Fruit fly (Drosophila melanogaster) whole organism, embryonic: ENCODE measurements around the gene CG15449.

Experiments used
- Awh ChIP-seq: fragments of 200-800 bp; sonication (Bioruptor generic); IDR thresholded peaks from 2 replicates; pipeline ENCODE4, ENCODE4 v1.3.6; 2022; ENCODE audit warnings: missing biosample characterization, missing genetic modification characterization
- BtbVII ChIP-seq: fragments of 200-800 bp; sonication (Bioruptor generic); optimal IDR thresholded peaks from 3 replicates; lab custom pipeline; 2017; ENCODE audit warnings: missing biosample characterization, mild to moderate bottlenecking, missing genetic modification characterization
- CG10543 ChIP-seq: fragments of 200-800 bp; sonication (Bioruptor generic); optimal IDR thresholded peaks from 3 replicates; lab custom pipeline; 2017; ENCODE audit warnings: missing biosample characterization, mild to moderate bottlenecking, missing genetic modification characterization, moderate library complexity
- CG12155 ChIP-seq: fragments of 200-800 bp; sonication (Bioruptor generic); optimal IDR thresholded peaks from 3 replicates; lab custom pipeline; 2016; ENCODE audit warnings: missing biosample characterization, missing genetic modification characterization
- CG12659 ChIP-seq: fragments of 200-800 bp; sonication (Bioruptor generic); optimal IDR thresholded peaks from 3 replicates; lab custom pipeline; 2017; ENCODE audit warnings: mild to moderate bottlenecking, missing biosample characterization, missing genetic modification reagents, missing genetic modification characterization
- CG13123 ChIP-seq: fragments of 200-800 bp; sonication (Bioruptor generic); optimal IDR thresholded peaks from 2 replicates; lab custom pipeline; 2016; ENCODE audit warnings: missing biosample characterization, missing genetic modification characterization
- CG14050 ChIP-seq: fragments of 200-800 bp; sonication (Bioruptor generic); IDR thresholded peaks from 3 replicates; pipeline ENCODE4 v1.3.6; 2022; ENCODE audit warnings: missing biosample characterization, missing genetic modification characterization
- CG15269 ChIP-seq: fragments of 200-800 bp; sonication (Bioruptor generic); optimal IDR thresholded peaks from 2 replicates; lab custom pipeline; 2018; ENCODE audit warnings: missing biosample characterization, mild to moderate bottlenecking, missing genetic modification characterization, moderate library complexity
- CG1603 ChIP-seq: fragments of 200-800 bp; sonication (Bioruptor generic); optimal IDR thresholded peaks from 2 replicates; lab custom pipeline; 2019; ENCODE audit warnings: missing biosample characterization, mild to moderate bottlenecking, missing genetic modification characterization, moderate library complexity
- CG16779 ChIP-seq: fragments of 200-800 bp; sonication (Bioruptor generic); IDR thresholded peaks from 2 replicates; pipeline ENCODE4 v1.3.6; 2022; ENCODE audit warnings: missing biosample characterization, missing genetic modification characterization
- CG17186 ChIP-seq: fragments of 200-800 bp; sonication (Bioruptor generic); optimal IDR thresholded peaks from 3 replicates; lab custom pipeline; 2017; ENCODE audit warnings: missing biosample characterization, missing genetic modification reagents, missing genetic modification characterization
- CG17612 ChIP-seq: fragments of 200-800 bp; sonication (Bioruptor generic); IDR thresholded peaks from 2 replicates; pipeline ENCODE4 v1.3.6; 2022; ENCODE audit warnings: missing biosample characterization, missing genetic modification characterization
- CG17912 ChIP-seq: fragments of 200-800 bp; sonication (Bioruptor generic); optimal IDR thresholded peaks from 2 replicates; lab custom pipeline; 2018; ENCODE audit warnings: missing biosample characterization, mild to moderate bottlenecking, missing genetic modification characterization
- CG2875 ChIP-seq: fragments of 200-800 bp; sonication (Bioruptor generic); optimal IDR thresholded peaks from 2 replicates; lab custom pipeline; 2017; ENCODE audit warnings: missing biosample characterization, mild to moderate bottlenecking, missing genetic modification characterization, missing genetic modification reagents
- CG30020 ChIP-seq: fragments of 200-800 bp; optimal IDR thresholded peaks from 2 replicates; lab custom pipeline; 2019; ENCODE audit warnings: missing biosample characterization, mild to moderate bottlenecking, missing genetic modification characterization, moderate library complexity
- CG31224 ChIP-seq: fragments of 200-800 bp; sonication (Bioruptor generic); IDR thresholded peaks from 2 replicates; pipeline ENCODE4 v1.3.6; 2022; ENCODE audit warnings: missing biosample characterization, missing genetic modification characterization
- CG3407 ChIP-seq: fragments of 200-800 bp; sonication (Bioruptor generic); optimal IDR thresholded peaks from 2 replicates; lab custom pipeline; 2018; ENCODE audit warnings: missing biosample characterization, mild to moderate bottlenecking, missing genetic modification characterization
- CG4820 ChIP-seq: fragments of 200-800 bp; sonication (Bioruptor generic); optimal IDR thresholded peaks from 3 replicates; lab custom pipeline; 2016; ENCODE audit warnings: missing biosample characterization, missing genetic modification characterization
- CG6791 ChIP-seq: fragments of 200-800 bp; sonication (Bioruptor generic); IDR thresholded peaks from 3 replicates; pipeline ENCODE4 v1.3.6; 2022; ENCODE audit warnings: missing biosample characterization, missing genetic modification characterization; ENCODE audit not compliant: partially characterized antibody
- CG7357 ChIP-seq: fragments of 200-800 bp; sonication (Bioruptor generic); IDR thresholded peaks from 3 replicates; pipeline ENCODE4 v1.3.6; 2022; ENCODE audit warnings: missing biosample characterization, missing genetic modification characterization
- CG9932 ChIP-seq: fragments of 200-800 bp; sonication (Bioruptor generic); IDR thresholded peaks from 2 replicates; pipeline ENCODE4 v1.3.6; 2022; ENCODE audit warnings: missing biosample characterization, missing genetic modification characterization
- CrebB ChIP-seq: fragments of 200-800 bp; sonication (Bioruptor generic); optimal IDR thresholded peaks from 3 replicates; lab custom pipeline; 2018; ENCODE audit warnings: missing biosample characterization, mild to moderate bottlenecking, missing genetic modification characterization
- D19A ChIP-seq: fragments of 200-800 bp; optimal IDR thresholded peaks from 3 replicates; lab custom pipeline; 2019; ENCODE audit warnings: missing biosample characterization, mild to moderate bottlenecking, missing genetic modification characterization, moderate library complexity
- E2f1 ChIP-seq: fragments of 200-800 bp; sonication (Bioruptor generic); IDR thresholded peaks from 2 replicates; pipeline ENCODE4 v1.3.6; 2022; ENCODE audit warnings: missing biosample characterization, missing genetic modification characterization
- E2f2 ChIP-seq: fragments of 200-800 bp; sonication (Bioruptor generic); IDR thresholded peaks from 2 replicates; pipeline ENCODE4 v1.3.6; 2022; ENCODE audit warnings: missing biosample characterization, missing genetic modification characterization
- Fer2 ChIP-seq: fragments of 200-800 bp; sonication (Bioruptor generic); optimal IDR thresholded peaks from 2 replicates; lab custom pipeline; 2018; ENCODE audit warnings: missing biosample characterization, mild to moderate bottlenecking, missing genetic modification characterization, moderate library complexity
- H2.0 ChIP-seq: fragments of 200-800 bp; sonication (Bioruptor generic); IDR thresholded peaks from 2 replicates; pipeline ENCODE4 v1.3.6; 2022; ENCODE audit warnings: missing biosample characterization, missing genetic modification characterization
- Meics ChIP-seq: fragments of 200-800 bp; sonication (Bioruptor generic); optimal IDR thresholded peaks from 2 replicates; lab custom pipeline; 2017; ENCODE audit warnings: missing biosample characterization, mild to moderate bottlenecking, missing genetic modification characterization
- NC2α ChIP-seq: fragments of 200-800 bp; sonication (Bioruptor generic); optimal IDR thresholded peaks from 2 replicates; lab custom pipeline; 2016; ENCODE audit warnings: missing biosample characterization, missing genetic modification characterization
- Pdp1 ChIP-seq, 2 experiments: fragments of 200-800 bp; sonication (Bioruptor generic); optimal IDR thresholded peaks; 3 replicates each; lab custom pipeline; 2016; ENCODE audit warnings: missing biosample characterization in 2 of 2, missing genetic modification characterization in 2 of 2, mild to moderate bottlenecking in 1 of 2, moderate library complexity in 1 of 2
- Sox102F ChIP-seq: fragments of 200-800 bp; sonication (Bioruptor generic); optimal IDR thresholded peaks from 2 replicates; lab custom pipeline; 2018; ENCODE audit warnings: missing biosample characterization, mild to moderate bottlenecking, missing genetic modification characterization, moderate library complexity
- az2 ChIP-seq: fragments of 200-800 bp; sonication (Bioruptor generic); optimal IDR thresholded peaks from 3 replicates; lab custom pipeline; 2016; ENCODE audit warnings: missing biosample characterization, missing genetic modification characterization
- bigmax ChIP-seq: fragments of 200-800 bp; sonication (Bioruptor generic); optimal IDR thresholded peaks from 2 replicates; lab custom pipeline; 2018; ENCODE audit warnings: missing biosample characterization, mild to moderate bottlenecking, missing genetic modification characterization
- bsh ChIP-seq, 2 experiments: fragments of 200-800 bp; sonication (Bioruptor generic); optimal IDR thresholded peaks; 2 replicates each; lab custom pipeline; 2017 to 2018; ENCODE audit warnings: mild to moderate bottlenecking in 2 of 2, missing biosample characterization in 2 of 2, missing genetic modification characterization in 2 of 2, moderate library complexity in 1 of 2
- caup ChIP-seq: fragments of 200-800 bp; sonication (Bioruptor generic); optimal IDR thresholded peaks from 3 replicates; lab custom pipeline; 2017; ENCODE audit warnings: missing biosample characterization, mild to moderate bottlenecking, missing genetic modification characterization, moderate library complexity; ENCODE audit not compliant: severe bottlenecking
- ci ChIP-seq: fragments of 200-800 bp; sonication (Bioruptor generic); IDR thresholded peaks from 3 replicates; pipeline ENCODE4 v1.3.6; 2022; ENCODE audit warnings: missing biosample characterization, missing genetic modification characterization
- crc ChIP-seq: fragments of 200-800 bp; sonication (Bioruptor generic); optimal IDR thresholded peaks from 2 replicates; lab custom pipeline; 2016; ENCODE audit warnings: missing biosample characterization, missing genetic modification characterization
- esg ChIP-seq: fragments of 200-800 bp; sonication (Bioruptor generic); conservative IDR thresholded peaks from 2 replicates; pipeline ENCODE4 v1.3.6; 2022; ENCODE audit warnings: missing biosample characterization, missing genetic modification characterization
- eve ChIP-seq, 2 experiments: fragments of >200 bp; optimal IDR thresholded peaks; 2 replicates each; lab custom pipeline; 2017; ENCODE audit warnings: missing biosample characterization in 2 of 2, missing genetic modification characterization in 2 of 2
- exex ChIP-seq: fragments of 200-800 bp; sonication (Bioruptor generic); optimal IDR thresholded peaks from 4 replicates; lab custom pipeline; 2018; ENCODE audit warnings: missing biosample characterization, mild to moderate bottlenecking, missing genetic modification characterization, moderate library complexity
- ftz-f1 ChIP-seq: fragments of 200-800 bp; sonication (Bioruptor generic); optimal IDR thresholded peaks from 2 replicates; lab custom pipeline; 2016; ENCODE audit warnings: missing biosample characterization, missing genetic modification characterization
- gem ChIP-seq: fragments of 200-800 bp; sonication (Bioruptor generic); optimal IDR thresholded peaks from 2 replicates; lab custom pipeline; 2019; ENCODE audit warnings: missing biosample characterization, mild to moderate bottlenecking, missing genetic modification characterization, moderate library complexity
- gt ChIP-seq: fragments of 200-800 bp; sonication (Bioruptor generic); IDR thresholded peaks from 2 replicates; pipeline ENCODE4 v1.3.6; 2022; ENCODE audit warnings: missing biosample characterization, missing genetic modification characterization
- lbe ChIP-seq: fragments of 200-800 bp; sonication (Bioruptor generic); optimal IDR thresholded peaks from 2 replicates; lab custom pipeline; 2016; ENCODE audit warnings: missing biosample characterization, mild to moderate bottlenecking, missing genetic modification characterization
- pita ChIP-seq: fragments of 200-800 bp; sonication (Bioruptor generic); optimal IDR thresholded peaks from 2 replicates; lab custom pipeline; 2017; ENCODE audit warnings: missing biosample characterization, mild to moderate bottlenecking, missing genetic modification characterization
- pum ChIP-seq: fragments of 200-800 bp; sonication (Bioruptor generic); optimal IDR thresholded peaks from 2 replicates; lab custom pipeline; 2016; ENCODE audit warnings: missing biosample characterization, missing genetic modification characterization
- salm ChIP-seq: fragments of 200-800 bp; sonication (Bioruptor generic); optimal IDR thresholded peaks from 2 replicates; lab custom pipeline; 2018; ENCODE audit warnings: missing biosample characterization, mild to moderate bottlenecking, missing genetic modification characterization
- unc-4 ChIP-seq: fragments of 200-800 bp; sonication (Bioruptor generic); IDR thresholded peaks from 2 replicates; pipeline ENCODE4 v1.3.6; 2022; ENCODE audit warnings: missing biosample characterization, missing genetic modification characterization; ENCODE audit not compliant: partially characterized antibody
- vvl ChIP-seq: fragments of 200-800 bp; sonication (Bioruptor generic); IDR thresholded peaks from 2 replicates; pipeline ENCODE4 v1.3.6; 2022; ENCODE audit warnings: missing biosample characterization, missing genetic modification characterization
- z ChIP-seq: fragments of 200-800 bp; sonication (Bioruptor generic); IDR thresholded peaks from 3 replicates; pipeline ENCODE4 v1.3.6; 2022; ENCODE audit warnings: missing biosample characterization, missing genetic modification characterization

The CG15449 gene

DNA sequence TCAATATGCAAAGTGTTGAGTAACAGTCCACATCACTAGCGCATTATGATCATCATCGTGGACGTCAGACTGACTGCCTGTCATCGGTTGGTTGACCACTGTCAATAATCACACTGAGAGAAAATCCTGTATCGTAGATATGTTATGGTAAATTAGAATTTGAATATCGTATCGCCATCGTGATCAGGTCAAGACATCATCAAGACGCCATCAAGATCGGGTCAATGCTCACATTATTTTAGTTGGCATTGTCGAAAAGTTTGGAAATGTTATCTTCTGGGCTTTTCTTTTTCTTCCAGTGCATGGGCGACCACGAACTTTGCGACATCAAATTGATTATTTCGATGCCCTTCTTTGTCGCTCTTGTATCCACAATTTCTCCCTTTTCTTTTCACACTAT, 18.6 kb upstream of the CG15449 start (continued):
- TF ChIP-seq bsh (GFP tag; optimal IDR thresholded peaks at IDR 0.05; lab: Kevin White, UChicago) = peak; percentile 67 to 96
- TF ChIP-seq CG2875 (GFP tag; lab: Kevin White, UChicago) = peak; percentile 92
- peak; percentile 91 for TF ChIP-seq salm (tag; lab: Kevin White, UChicago)
- TF ChIP-seq CrebB (tag; lab: Kevin White, UChicago) = peak; percentile 89
- peak; percentile 90 for TF ChIP-seq H2.0
- TF ChIP-seq vvl (GFP tag; lab: Robert Waterston, UW) = peak; percentile 93
- TF ChIP-seq ftz-f1 (GFP tag; lab: Kevin White, UChicago) = no peak
- TF ChIP-seq BtbVII (GFP tag; lab: Kevin White, UChicago) = peak; percentile 82
- TF ChIP-seq CG12659 (GFP tag; lab: Kevin White, UChicago) = peak; percentile 89
- TF ChIP-seq CG16779 = peak; percentile 68; the same call in 1 of the 2 replicates
- TF ChIP-seq CG30020 (tag; lab: Kevin White, UChicago) = peak; percentile 26
- peak; percentile 83 for TF ChIP-seq esg (GFP tag; lab: Robert Waterston, UW)
- peak in 1 of 2 experiments; percentile 96 for TF ChIP-seq eve (GFP tag; optimal IDR thresholded peaks at IDR 0.05; lab: Kevin White, UChicago)
- no peak for TF ChIP-seq pita (GFP tag; lab: Kevin White, UChicago)
- TF ChIP-seq Sox102F (GFP tag; lab: Kevin White, UChicago) = peak; percentile 96
- TF ChIP-seq ci (GFP tag; lab: Robert Waterston, UW) = peak; percentile 96
- no peak for TF ChIP-seq CG6791
- peak; percentile 81 for TF ChIP-seq Awh (GFP tag; lab: Robert Waterston, UW)
- TF ChIP-seq CG15269 (tag; lab: Kevin White, UChicago) = peak; percentile 94
- no peak for TF ChIP-seq z (GFP tag; lab: Robert Waterston, UW)
- TF ChIP-seq Pdp1 (GFP tag; optimal IDR thresholded peaks at IDR 0.05; lab: Kevin White, UChicago) = peak; percentile 88 to 91
- peak; percentile 81 for TF ChIP-seq NC2α (GFP tag; lab: Kevin White, UChicago)
- peak; percentile 80 for TF ChIP-seq CG17912 (GFP tag; lab: Kevin White, UChicago)
- peak; percentile 77 for TF ChIP-seq CG12155
- peak; percentile 21 for TF ChIP-seq exex
- peak; percentile 90 for TF ChIP-seq pum (GFP tag; lab: Kevin White, UChicago)
- peak; percentile 72 for TF ChIP-seq E2f1 (GFP tag; lab: Robert Waterston, UW)
- no peak for TF ChIP-seq bigmax (GFP tag; lab: Kevin White, UChicago)
- no peak for TF ChIP-seq unc-4 (GFP tag; lab: Robert Waterston, UW)
- peak; percentile 53 for TF ChIP-seq CG17186 (GFP tag; lab: Kevin White, UChicago)
- TF ChIP-seq CG13123 = peak; percentile 79
- peak; percentile 91 for TF ChIP-seq az2 (GFP tag; lab: Kevin White, UChicago)
- TF ChIP-seq CG3407 (GFP tag; lab: Kevin White, UChicago) = peak; percentile 80
- peak; percentile 85 for TF ChIP-seq CG14050 (GFP tag; lab: Robert Waterston, UW)
- peak; percentile 49 for TF ChIP-seq Fer2 (tag; lab: Kevin White, UChicago)
- TF ChIP-seq CG7357 = peak; percentile 56; the same call in 1 of the 3 replicates
- no peak for TF ChIP-seq gt
- TF ChIP-seq Meics (GFP tag; lab: Kevin White, UChicago) = peak; percentile 80
- TF ChIP-seq CG31224 (GFP tag; lab: Robert Waterston, UW) = peak; percentile 55
- TF ChIP-seq D19A = peak; percentile 60
- peak; percentile 89 for TF ChIP-seq crc (GFP tag; lab: Kevin White, UChicago)
- peak; percentile 59 for TF ChIP-seq CG17612 (GFP tag; lab: Robert Waterston, UW)
- peak; percentile 86 for TF ChIP-seq CG10543 (GFP tag; lab: Kevin White, UChicago)
- TF ChIP-seq gem (tag; lab: Kevin White, UChicago) = peak; percentile 95
- TF ChIP-seq CG9932 (GFP tag; lab: Robert Waterston, UW) = peak; percentile 56; the same call in 1 of the 2 replicates
- no peak for TF ChIP-seq lbe (GFP tag; lab: Kevin White, UChicago)
- TF ChIP-seq caup (GFP tag; lab: Kevin White, UChicago) = peak; percentile 77
- peak; percentile 84 for TF ChIP-seq CG4820 (GFP tag; lab: Kevin White, UChicago)
- TF ChIP-seq E2f2 (GFP tag; lab: Robert Waterston, UW) = peak; percentile 72
- TF ChIP-seq CG1603 = peak; percentile 95
